Worm (Caenorhabditis elegans) whole organism, mixed stage, embryonic: ENCODE data around the gene usp-14.

Experiments
- M03D4.4 ChIP-seq: sonication (generic microtip); optimal IDR thresholded peaks from 2 replicates; lab custom pipeline; 2017; ENCODE audit warnings: mild to moderate bottlenecking, missing genetic modification characterization, missing compliant biosample characterization
- bed-3 ChIP-seq: fragments of 200-800 bp; sonication (Bioruptor generic); optimal IDR thresholded peaks from 3 replicates; lab custom pipeline; 2018; ENCODE audit warnings: mild to moderate bottlenecking, missing genetic modification characterization, moderate library complexity, missing compliant biosample characterization
- blmp-1 ChIP-seq: fragments of 150-350 bp; optimal IDR thresholded peaks from 2 replicates; lab custom pipeline; 2014; ENCODE audit warnings: missing biosample characterization, missing genetic modification characterization
- ceh-39 ChIP-seq: fragments of 150-350 bp; optimal IDR thresholded peaks from 2 replicates; lab custom pipeline; 2014; ENCODE audit warnings: missing biosample characterization, missing genetic modification characterization
- ceh-43 ChIP-seq: fragments of 200-800 bp; sonication (Bioruptor generic); optimal IDR thresholded peaks from 2 replicates; lab custom pipeline; 2018; ENCODE audit warnings: mild to moderate bottlenecking, missing genetic modification characterization, moderate library complexity, missing compliant biosample characterization
- ceh-83 ChIP-seq: fragments of 200-800 bp; sonication (Bioruptor generic); optimal IDR thresholded peaks from 2 replicates; lab custom pipeline; 2018; ENCODE audit warnings: mild to moderate bottlenecking, missing genetic modification characterization, missing compliant biosample characterization
- ces-1 ChIP-seq: fragments of 150-350 bp; optimal IDR thresholded peaks from 2 replicates; lab custom pipeline; 2014; ENCODE audit warnings: missing biosample characterization, missing genetic modification reagents, missing genetic modification characterization
- cnd-1 ChIP-seq: fragments of 200-800 bp; sonication (Bioruptor generic); optimal IDR thresholded peaks from 2 replicates; lab custom pipeline; 2018; ENCODE audit warnings: mild to moderate bottlenecking, missing genetic modification characterization, missing compliant biosample characterization
- drap-1 ChIP-seq: fragments of 200-800 bp; sonication (Bioruptor generic); optimal IDR thresholded peaks from 3 replicates; lab custom pipeline; 2018; ENCODE audit warnings: mild to moderate bottlenecking, missing genetic modification characterization, missing compliant biosample characterization
- elt-1 ChIP-seq: sonication (generic microtip); optimal IDR thresholded peaks from 2 replicates; lab custom pipeline; 2017; ENCODE audit warnings: missing genetic modification characterization, mild to moderate bottlenecking, missing compliant biosample characterization, antibody characterized with exemption, moderate library complexity, borderline replicate concordance; ENCODE audit not compliant: insufficient read depth
- elt-3 ChIP-seq: fragments of 150-350 bp; optimal IDR thresholded peaks from 2 replicates; lab custom pipeline; 2014; ENCODE audit warnings: missing biosample characterization, missing genetic modification characterization
- flh-1 ChIP-seq: fragments of 200-800 bp; sonication (Bioruptor generic); optimal IDR thresholded peaks from 2 replicates; lab custom pipeline; 2018; ENCODE audit warnings: mild to moderate bottlenecking, missing genetic modification characterization, moderate library complexity, missing compliant biosample characterization
- ham-2 ChIP-seq: fragments of 200-800 bp; sonication (Bioruptor generic); optimal IDR thresholded peaks from 2 replicates; lab custom pipeline; 2018; ENCODE audit warnings: mild to moderate bottlenecking, missing genetic modification characterization, missing compliant biosample characterization
- hlh-1 ChIP-seq: fragments of 150-350 bp; optimal IDR thresholded peaks from 2 replicates; lab custom pipeline; 2014; ENCODE audit warnings: missing biosample characterization, missing genetic modification reagents, missing genetic modification characterization
- lin-13 ChIP-seq: fragments of 150-350 bp; optimal IDR thresholded peaks from 2 replicates; lab custom pipeline; 2014; ENCODE audit warnings: missing biosample characterization, missing genetic modification characterization
- lin-32 ChIP-seq: fragments of 200-800 bp; sonication (Bioruptor generic); optimal IDR thresholded peaks from 2 replicates; lab custom pipeline; 2018; ENCODE audit warnings: mild to moderate bottlenecking, missing genetic modification characterization, missing compliant biosample characterization
- lsy-2 ChIP-seq: fragments of 150-350 bp; optimal IDR thresholded peaks from 2 replicates; lab custom pipeline; 2014; ENCODE audit warnings: missing biosample characterization, missing genetic modification characterization
- mab-5 ChIP-seq: fragments of 150-350 bp; optimal IDR thresholded peaks from 2 replicates; lab custom pipeline; 2014; ENCODE audit warnings: missing biosample characterization, missing genetic modification characterization
- mep-1 ChIP-seq: fragments of 150-350 bp; optimal IDR thresholded peaks from 2 replicates; lab custom pipeline; 2017; ENCODE audit warnings: missing biosample characterization, missing genetic modification reagents, missing genetic modification characterization, inconsistent platforms
- mls-2 ChIP-seq: sonication (generic microtip); optimal IDR thresholded peaks from 2 replicates; lab custom pipeline; 2016; ENCODE audit warnings: mild to moderate bottlenecking, missing genetic modification characterization, moderate library complexity, missing compliant biosample characterization
- nhr-12 ChIP-seq: fragments of 150-350 bp; optimal IDR thresholded peaks from 2 replicates; lab custom pipeline; 2014; ENCODE audit warnings: missing biosample characterization, missing genetic modification characterization
- nhr-2 ChIP-seq: fragments of 150-350 bp; optimal IDR thresholded peaks from 2 replicates; lab custom pipeline; 2014; ENCODE audit warnings: missing biosample characterization, missing genetic modification characterization
- nhr-237 ChIP-seq: fragments of 150-350 bp; optimal IDR thresholded peaks from 2 replicates; lab custom pipeline; 2014; ENCODE audit warnings: missing biosample characterization, missing genetic modification characterization
- nhr-28 ChIP-seq: fragments of 150-350 bp; optimal IDR thresholded peaks from 2 replicates; lab custom pipeline; 2014; ENCODE audit warnings: missing biosample characterization, missing genetic modification characterization
- nhr-76 ChIP-seq: sonication (generic microtip); optimal IDR thresholded peaks from 2 replicates; lab custom pipeline; 2017; ENCODE audit warnings: missing biosample characterization, missing genetic modification characterization
- pha-4 ChIP-seq: fragments of 150-350 bp; optimal IDR thresholded peaks from 2 replicates; lab custom pipeline; 2018; ENCODE audit warnings: missing biosample characterization, missing genetic modification reagents, missing genetic modification characterization
- sem-2 ChIP-seq: fragments of 200-800 bp; sonication (Bioruptor generic); optimal IDR thresholded peaks from 2 replicates; lab custom pipeline; 2018; ENCODE audit warnings: mild to moderate bottlenecking, missing genetic modification characterization, missing compliant biosample characterization
- snpc-4 ChIP-seq: fragments of 150-350 bp; optimal IDR thresholded peaks from 2 replicates; lab custom pipeline; 2014; ENCODE audit warnings: missing biosample characterization, missing genetic modification characterization
- sptf-1 ChIP-seq: sonication (generic microtip); optimal IDR thresholded peaks from 2 replicates; lab custom pipeline; 2017; ENCODE audit warnings: mild to moderate bottlenecking, missing genetic modification characterization, moderate library complexity, missing compliant biosample characterization
- tbx-8 ChIP-seq: fragments of 200-800 bp; sonication (Bioruptor generic); optimal IDR thresholded peaks from 2 replicates; lab custom pipeline; 2018; ENCODE audit warnings: mild to moderate bottlenecking, missing genetic modification characterization, moderate library complexity, missing compliant biosample characterization
- unc-120 ChIP-seq: sonication (generic microtip); optimal IDR thresholded peaks from 2 replicates; lab custom pipeline; 2017; ENCODE audit warnings: missing genetic modification characterization, missing compliant biosample characterization; ENCODE audit not compliant: poor library complexity, severe bottlenecking
- unc-39 ChIP-seq: fragments of 150-350 bp; optimal IDR thresholded peaks from 2 replicates; lab custom pipeline; 2014; ENCODE audit warnings: missing biosample characterization, missing genetic modification characterization
- unc-62 ChIP-seq: fragments of 150-350 bp; optimal IDR thresholded peaks from 2 replicates; lab custom pipeline; 2014; ENCODE audit warnings: missing biosample characterization, missing genetic modification reagents, missing genetic modification characterization
- zip-8 ChIP-seq: fragments of 150-350 bp; optimal IDR thresholded peaks from 2 replicates; lab custom pipeline; 2014; ENCODE audit warnings: missing biosample characterization, missing genetic modification characterization
- ztf-11 ChIP-seq: fragments of 150-350 bp; optimal IDR thresholded peaks from 2 replicates; lab custom pipeline; 2014; ENCODE audit warnings: missing biosample characterization, missing genetic modification characterization

usp-14 gene

ce11 chrII:14441144-14441543 lies 47.3 kb downstream of the usp-14 start, which contains the start of gene smg-8:
Gene smg-8, plus strand, starts transcription at chrII:14441409.
- TF ChIP-seq drap-1 (GFP tag; lab: Kevin White, UChicago) (no peak), nhr-76 (tag; lab: Kevin White, UChicago) (no peak), hlh-1 (tag; lab: Kevin White, UChicago) (no peak), unc-39 (tag; lab: Kevin White, UChicago) (no peak), nhr-237 (peak; percentile 85), pha-4 (tag; lab: Kevin White, UChicago) (peak; percentile 75), unc-62 (GFP tag; lab: Kevin White, UChicago) (no peak), nhr-28 (tag; lab: Kevin White, UChicago) (no peak), nhr-2 (tag; lab: Kevin White, UChicago) (no peak), lin-13 (peak; percentile 26), ham-2 (no peak), ces-1 (peak; percentile 91), ceh-83 (GFP tag; lab: Kevin White, UChicago) (no peak), ceh-43 (GFP tag; lab: Kevin White, UChicago) (no peak), M03D4.4 (no peak), ceh-39 (tag; lab: Kevin White, UChicago) (peak; percentile 57), flh-1 (GFP tag; lab: Kevin White, UChicago) (no peak), mls-2 (tag; lab: Kevin White, UChicago) (no peak), zip-8 (tag; lab: Kevin White, UChicago) (no peak), sem-2 (GFP tag; lab: Kevin White, UChicago) (no peak), lin-32 (no peak), cnd-1 (tag; lab: Kevin White, UChicago) (peak; percentile 13), bed-3 (GFP tag; lab: Kevin White, UChicago) (no peak), unc-120 (tag; lab: Kevin White, UChicago) (no peak), blmp-1 (tag; lab: Kevin White, UChicago) (no peak), elt-1 (tag; lab: Kevin White, UChicago) (no peak), lsy-2 (tag; lab: Kevin White, UChicago) (peak; percentile 81), mep-1 (tag; lab: Kevin White, UChicago) (peak; percentile 82), sptf-1 (tag; lab: Kevin White, UChicago) (peak; percentile 11), ztf-11 (tag; lab: Kevin White, UChicago) (no peak), tbx-8 (GFP tag; lab: Kevin White, UChicago) (no peak), mab-5 (no peak), nhr-12 (tag; lab: Kevin White, UChicago) (no peak), snpc-4 (tag; lab: Kevin White, UChicago) (no peak), elt-3 (tag; lab: Kevin White, UChicago) (no peak)

- TF ChIP-seq nhr-28 (tag; lab: Kevin White, UChicago) (no peak), snpc-4 (tag; lab: Kevin White, UChicago) (no peak), ceh-39 (tag; lab: Kevin White, UChicago) (peak; percentile 50), nhr-76 (tag; lab: Kevin White, UChicago) (no peak), ces-1 (peak; percentile 18), cnd-1 (tag; lab: Kevin White, UChicago) (no peak), lin-32 (no peak), lin-13 (peak; percentile 52), ceh-83 (GFP tag; lab: Kevin White, UChicago) (no peak), nhr-2 (tag; lab: Kevin White, UChicago) (peak; percentile 85), mls-2 (tag; lab: Kevin White, UChicago) (no peak), nhr-12 (tag; lab: Kevin White, UChicago) (no peak), M03D4.4 (no peak), mab-5 (no peak), nhr-237 (peak; percentile 33), mep-1 (tag; lab: Kevin White, UChicago) (peak; percentile 51), sem-2 (GFP tag; lab: Kevin White, UChicago) (no peak), flh-1 (GFP tag; lab: Kevin White, UChicago) (no peak), tbx-8 (GFP tag; lab: Kevin White, UChicago) (no peak), hlh-1 (tag; lab: Kevin White, UChicago) (peak; percentile 32), zip-8 (tag; lab: Kevin White, UChicago) (no peak), elt-1 (tag; lab: Kevin White, UChicago) (no peak), elt-3 (tag; lab: Kevin White, UChicago) (peak; percentile 55), unc-120 (tag; lab: Kevin White, UChicago) (peak; percentile 68), ztf-11 (tag; lab: Kevin White, UChicago) (no peak), blmp-1 (tag; lab: Kevin White, UChicago) (no peak), unc-39 (tag; lab: Kevin White, UChicago) (no peak), lsy-2 (tag; lab: Kevin White, UChicago) (peak; percentile 46), bed-3 (GFP tag; lab: Kevin White, UChicago) (no peak), unc-62 (GFP tag; lab: Kevin White, UChicago) (peak; percentile 17), ceh-43 (GFP tag; lab: Kevin White, UChicago) (no peak), drap-1 (GFP tag; lab: Kevin White, UChicago) (no peak), ham-2 (peak; percentile 72), sptf-1 (tag; lab: Kevin White, UChicago) (peak; percentile 48), pha-4 (tag; lab: Kevin White, UChicago) (peak; percentile 82)
Observed at ce11 chrII:14437922-14438458, 50.5 kb downstream of the usp-14 start, which contains the start of gene K04B12.2. Gene K04B12.2, minus strand, starts transcription at chrII:14437972.
